Fruit fly (Drosophila melanogaster) S2 (cell line): ENCODE results near the gene Mps1.

Source experiments
- CG8478 ChIP-seq: fragments of >200 bp; optimal IDR thresholded peaks from 2 replicates; lab custom pipeline; 2018
- CTCF ChIP-seq, 2 experiments: fragments of >200 bp; optimal IDR thresholded peaks; 2 replicates each; lab custom pipeline; 2018

DNA sequence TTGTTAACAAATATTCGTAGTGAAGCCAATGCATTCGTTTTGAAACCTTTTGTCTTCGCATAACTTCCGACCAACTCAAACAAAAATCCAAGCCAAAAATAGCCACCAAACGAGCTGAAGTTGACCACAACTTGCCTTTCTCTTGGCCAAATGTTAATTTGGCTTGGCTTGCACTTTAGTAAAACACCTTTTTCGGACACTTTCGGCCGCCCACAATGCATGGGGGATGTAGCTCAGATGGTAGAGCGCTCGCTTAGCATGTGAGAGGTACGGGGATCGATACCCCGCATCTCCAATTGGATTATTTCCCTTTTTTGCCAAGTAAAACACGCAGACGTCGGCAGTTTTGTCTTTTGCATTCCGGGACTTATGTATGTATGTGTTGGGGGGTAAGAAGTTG is 14.1 kb upstream of the Mps1 start:
- TF ChIP-seq CG8478 (lab: Kevin White, UChicago) (no peak), CTCF (optimal IDR thresholded peaks at IDR 0.05; lab: Kevin White, UChicago) (no peak)
